Fruit fly (Drosophila melanogaster) whole organism, adult: Measurements from ENCODE around the gene CG6729.

ENCODE experiments used
- CG33017 ChIP-seq: fragments of 200-800 bp; sonication (Bioruptor generic); optimal IDR thresholded peaks from 2 replicates; lab custom pipeline; 2018; ENCODE audit warnings: missing biosample characterization, mild to moderate bottlenecking, missing genetic modification characterization, moderate library complexity
- CG5204 ChIP-seq: fragments of 200-800 bp; sonication (Bioruptor generic); optimal IDR thresholded peaks from 2 replicates; lab custom pipeline; 2016; ENCODE audit warnings: missing biosample characterization, missing genetic modification characterization
- CG7045 ChIP-seq: fragments of 200-800 bp; sonication (Bioruptor generic); optimal IDR thresholded peaks from 2 replicates; lab custom pipeline; 2017; ENCODE audit warnings: missing biosample characterization, mild to moderate bottlenecking, missing genetic modification characterization
- Clk ChIP-seq: fragments of 200-800 bp; sonication (Bioruptor generic); optimal IDR thresholded peaks from 2 replicates; lab custom pipeline; 2017; ENCODE audit warnings: missing biosample characterization, missing genetic modification characterization
- Crg-1 ChIP-seq: fragments of 200-800 bp; sonication (Bioruptor generic); optimal IDR thresholded peaks from 2 replicates; lab custom pipeline; 2016; ENCODE audit warnings: missing biosample characterization, missing genetic modification characterization
- Mnt ChIP-seq: fragments of 200-800 bp; sonication (Bioruptor generic); optimal IDR thresholded peaks from 2 replicates; lab custom pipeline; 2016; ENCODE audit warnings: missing biosample characterization, mild to moderate bottlenecking, missing genetic modification characterization
- bab1 ChIP-seq: fragments of 200-800 bp; sonication (Bioruptor generic); optimal IDR thresholded peaks from 3 replicates; lab custom pipeline; 2019; ENCODE audit warnings: missing biosample characterization, mild to moderate bottlenecking, missing genetic modification characterization, moderate library complexity
- cnc ChIP-seq, 2 experiments: fragments of >200 bp; optimal IDR thresholded peaks; 2 replicates each; lab custom pipeline; 2017
- ovo ChIP-seq: fragments of 200-800 bp; sonication (Bioruptor generic); optimal IDR thresholded peaks from 2 replicates; lab custom pipeline; 2016; ENCODE audit warnings: missing biosample characterization, missing genetic modification characterization
- pad ChIP-seq: fragments of 200-800 bp; sonication (Bioruptor generic); optimal IDR thresholded peaks from 3 replicates; lab custom pipeline; 2017; ENCODE audit warnings: missing biosample characterization, missing genetic modification characterization, mild to moderate bottlenecking, moderate library complexity, missing genetic modification reagents
- tj ChIP-seq: fragments of 200-800 bp; sonication (Bioruptor generic); optimal IDR thresholded peaks from 3 replicates; lab custom pipeline; 2017; ENCODE audit warnings: missing biosample characterization, mild to moderate bottlenecking, missing genetic modification characterization, moderate library complexity
- toe ChIP-seq: fragments of 200-800 bp; sonication (Bioruptor generic); optimal IDR thresholded peaks from 2 replicates; lab custom pipeline; 2016; ENCODE audit warnings: missing biosample characterization, missing genetic modification characterization

DNA sequence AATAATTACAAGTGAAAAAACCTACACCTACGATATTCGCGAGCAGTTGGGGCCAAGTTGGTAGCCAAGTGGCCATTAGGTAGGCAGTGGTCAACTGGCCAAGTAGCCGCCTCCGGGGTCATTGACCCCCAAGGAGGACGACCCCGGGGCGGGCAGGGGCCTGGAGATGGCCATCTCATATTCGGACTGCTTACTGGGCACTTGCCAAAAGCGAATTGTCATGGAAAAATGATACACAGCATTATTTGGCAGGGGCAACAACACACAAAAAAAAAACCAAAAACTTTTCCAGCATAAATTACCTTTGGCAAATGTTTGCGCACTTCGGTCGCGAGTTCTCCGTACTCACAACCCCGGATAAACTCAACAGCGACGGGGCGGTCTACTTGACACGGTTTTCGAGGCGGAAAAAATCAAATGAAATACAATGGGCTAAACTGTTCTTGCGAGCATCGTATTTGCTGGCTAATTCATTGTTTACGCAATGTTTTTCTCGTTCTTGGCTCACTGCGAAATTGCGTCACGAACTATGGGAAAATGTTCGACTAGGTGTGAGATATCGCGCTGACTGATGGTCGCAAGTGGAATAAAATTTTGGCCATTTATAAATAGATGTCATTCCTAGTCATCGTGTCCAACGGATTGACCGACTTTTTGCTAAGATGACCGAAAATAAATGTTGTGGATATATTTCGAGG lies 7.3 kb upstream of the CG6729 start:
- TF ChIP-seq CG5204 (GFP tag; lab: Kevin White, UChicago) (no peak), CG33017 (tag; lab: Kevin White, UChicago) (no peak), CG7045 (no peak), bab1 (no peak), tj (peak; percentile 93), Crg-1 (GFP tag; lab: Kevin White, UChicago) (no peak), toe (GFP tag; lab: Kevin White, UChicago) (no peak), pad (GFP tag; lab: Kevin White, UChicago) (no peak), cnc (optimal IDR thresholded peaks at IDR 0.05; lab: Kevin White, UChicago) (no peak), Mnt (GFP tag; lab: Kevin White, UChicago) (no peak), Clk (GFP tag; lab: Kevin White, UChicago) (no peak), ovo (GFP tag; lab: Kevin White, UChicago) (no peak)
